Fruit fly (Drosophila melanogaster) Kc167 (cell line): ENCODE measurements around the gene CG14143.

Source experiments
- Myc ChIP-seq: fragments of >200 bp; optimal IDR thresholded peaks from 2 replicates; lab custom pipeline; 2017; ENCODE audit warnings: missing external identifiers
- h ChIP-seq: fragments of >200 bp; optimal IDR thresholded peaks from 3 replicates; lab custom pipeline; 2018; ENCODE audit warnings: missing external identifiers

DNA sequence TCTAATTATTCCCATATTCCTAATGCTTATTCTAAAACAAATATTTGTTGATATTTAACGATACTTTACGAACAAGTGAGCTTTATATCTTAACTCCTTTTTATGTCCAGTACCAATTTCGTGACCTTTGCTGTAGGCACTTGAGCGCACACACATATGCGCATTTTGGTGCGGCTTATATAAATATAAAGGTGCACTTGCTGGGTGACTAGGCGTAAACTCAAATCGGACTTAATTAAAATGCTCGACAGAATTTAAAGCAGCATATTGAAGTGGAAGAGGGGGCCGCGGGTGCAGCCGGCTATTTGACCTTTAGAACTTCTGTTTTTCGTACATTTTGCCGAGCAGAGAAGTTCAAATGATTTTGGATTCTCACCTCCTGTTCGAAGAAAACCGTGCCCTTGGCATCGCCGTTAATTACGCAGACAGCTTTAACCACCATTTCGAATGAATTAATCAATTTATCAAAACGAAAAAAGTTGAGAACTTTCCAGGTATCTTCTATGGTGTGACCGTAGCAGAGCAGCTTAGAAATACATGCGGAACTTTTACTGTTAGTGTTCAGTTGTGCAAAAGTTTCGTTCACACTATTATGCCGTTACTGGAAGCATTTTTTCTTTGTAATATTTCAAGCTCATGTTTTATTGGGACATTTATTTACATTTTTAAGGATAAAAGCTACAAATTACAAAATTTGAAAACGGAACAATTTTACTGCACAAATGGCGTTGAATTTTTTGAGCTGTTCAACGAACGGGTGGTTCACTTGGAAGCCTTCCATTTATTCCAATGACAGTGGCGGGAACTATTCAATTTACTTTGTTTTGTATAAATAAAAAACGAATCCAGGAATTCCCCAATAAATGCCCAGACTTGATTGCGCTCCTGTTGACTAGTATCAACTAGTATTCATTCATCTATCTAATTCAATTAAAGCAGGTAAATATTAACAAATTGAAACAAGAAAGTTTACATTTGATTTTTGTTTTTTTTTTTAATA, 21.3 kb upstream of the CG14143 start, which contains the start of gene Sod1:
- TF ChIP-seq Myc (lab: Kevin White, UChicago) (no peak), h (lab: Kevin White, UChicago) (no peak)
